Fruit fly (Drosophila melanogaster) S2 (cell line): ENCODE results near the gene Ace.

Source experiments
- CG8478 ChIP-seq: fragments of >200 bp; optimal IDR thresholded peaks from 2 replicates; lab custom pipeline; 2018
- CTCF ChIP-seq, 2 experiments: fragments of >200 bp; optimal IDR thresholded peaks; 2 replicates each; lab custom pipeline; 2018

dm6 chr3R:13264061-13264661 lies 4.8 kb upstream of the Ace start, which contains the start of gene Ravus:
- TF ChIP-seq CG8478 (lab: Kevin White, UChicago), result no peak
- TF ChIP-seq CTCF (optimal IDR thresholded peaks at IDR 0.05; lab: Kevin White, UChicago), result no peak
